Worm (Caenorhabditis elegans): ENCODE measurements around the gene catp-4.

- TF ChIP-seq ama-1 (optimal IDR thresholded peaks at IDR 0.05) (no peak), nhr-11 (tag; optimal IDR thresholded peaks at IDR 0.05) (no peak), pax-1 (tag; optimal IDR thresholded peaks at IDR 0.05) (no peak), unc-55 (GFP tag; optimal IDR thresholded peaks at IDR 0.05) (no peak), nfya-1 (tag; optimal IDR thresholded peaks at IDR 0.05) (no peak), ets-4 (tag; optimal IDR thresholded peaks at IDR 0.05) (no peak), pag-3 (tag; optimal IDR thresholded peaks at IDR 0.05; ENCODE audit: borderline replicate concordance) (no peak)
These were observed 24.8 kb downstream of the catp-4 start for ce11 chrII:14618158-14618557.

All from whole organism, late embryonic.